Fruit fly (Drosophila melanogaster): Measurements from ENCODE around the gene RluA-1.

Gene RluA-1

dm6 chr2L:10506557-10507252, 32.6 kb upstream of the RluA-1 start, which contains the start of the genes Myo31DF and CG6094 (continued):
- TF ChIP-seq Dfd (GFP tag; optimal IDR thresholded peaks at IDR 0.05) (no peak), Mio (GFP tag; optimal IDR thresholded peaks at IDR 0.05) (no peak), Abd-B (GFP tag; optimal IDR thresholded peaks at IDR 0.05) (peak; percentile 72)

- TF ChIP-seq ey (GFP tag; optimal IDR thresholded peaks at IDR 0.05) (no peak), Sp1 (GFP tag; optimal IDR thresholded peaks at IDR 0.05) (no peak), Jra (GFP tag; optimal IDR thresholded peaks at IDR 0.05) (no peak), woc (GFP tag; optimal IDR thresholded peaks at IDR 0.05) (no peak), usp (GFP tag; optimal IDR thresholded peaks at IDR 0.05) (no peak), Myc (optimal IDR thresholded peaks at IDR 0.05) (no peak), h (GFP tag; optimal IDR thresholded peaks at IDR 0.05) (no peak), fru (GFP tag; optimal IDR thresholded peaks at IDR 0.05) (no peak), pan (optimal IDR thresholded peaks at IDR 0.05) (no peak)
Observed at dm6 chr2L:10505345-10505744, 31.2 kb upstream of the RluA-1 start.

dm6 chr2L:10504895-10505294, 30.7 kb upstream of the RluA-1 start:
- TF ChIP-seq Jra (GFP tag; optimal IDR thresholded peaks at IDR 0.05) (no peak), h (GFP tag; optimal IDR thresholded peaks at IDR 0.05) (peak; percentile 43), psq (GFP tag; optimal IDR thresholded peaks at IDR 0.05) (no peak), br (GFP tag; optimal IDR thresholded peaks at IDR 0.05) (peak; percentile 31), usp (GFP tag; optimal IDR thresholded peaks at IDR 0.05) (no peak), ey (GFP tag; optimal IDR thresholded peaks at IDR 0.05) (no peak), dmrt93B (GFP tag; optimal IDR thresholded peaks at IDR 0.05) (no peak), rgr (GFP tag; optimal IDR thresholded peaks at IDR 0.05) (peak; percentile 33), foxo (GFP tag; optimal IDR thresholded peaks at IDR 0.05) (peak in 1 of 2 experiments; percentile 15), tai (GFP tag; optimal IDR thresholded peaks at IDR 0.05) (no peak), sage (GFP tag; optimal IDR thresholded peaks at IDR 0.05) (no peak), Hr78 (GFP tag; optimal IDR thresholded peaks at IDR 0.05) (no peak), Abd-B (GFP tag; optimal IDR thresholded peaks at IDR 0.05) (no peak), jim (GFP tag; optimal IDR thresholded peaks at IDR 0.05) (no peak), CG32264 (GFP tag; optimal IDR thresholded peaks at IDR 0.05) (no peak), Rel (GFP tag; optimal IDR thresholded peaks at IDR 0.05) (no peak), Rel (tag; optimal IDR thresholded peaks at IDR 0.05) (no peak), Hnf4 (GFP tag; optimal IDR thresholded peaks at IDR 0.05) (no peak), OdsH (GFP tag; optimal IDR thresholded peaks at IDR 0.05) (no peak), brk (GFP tag; optimal IDR thresholded peaks at IDR 0.05) (no peak), Hr83 (GFP tag; optimal IDR thresholded peaks at IDR 0.05; ENCODE audit: poor library complexity, severe bottlenecking) (peak; percentile 84), fru (GFP tag; optimal IDR thresholded peaks at IDR 0.05) (no peak), HLH106 (tag; optimal IDR thresholded peaks at IDR 0.05) (no peak), CG9705 (GFP tag; optimal IDR thresholded peaks at IDR 0.05) (no peak), woc (GFP tag; optimal IDR thresholded peaks at IDR 0.05) (no peak), dl (GFP tag; optimal IDR thresholded peaks at IDR 0.05; ENCODE audit: insufficient read depth in 1 of 2, partially characterized antibody in 2 of 2) (no peak), Dif (GFP tag; optimal IDR thresholded peaks at IDR 0.05; ENCODE audit: partially characterized antibody) (no peak), lola (GFP tag; optimal IDR thresholded peaks at IDR 0.05) (no peak), Sp1 (GFP tag; optimal IDR thresholded peaks at IDR 0.05) (peak; percentile 12), Vsx2 (GFP tag; optimal IDR thresholded peaks at IDR 0.05; ENCODE audit: partially characterized antibody) (no peak), dsf (GFP tag; optimal IDR thresholded peaks at IDR 0.05; ENCODE audit: borderline replicate concordance) (no peak), sv (GFP tag; optimal IDR thresholded peaks at IDR 0.05) (no peak), N (GFP tag; optimal IDR thresholded peaks at IDR 0.05) (no peak), pan (optimal IDR thresholded peaks at IDR 0.05) (no peak), CrebA (GFP tag; optimal IDR thresholded peaks at IDR 0.05; ENCODE audit: borderline replicate concordance) (no peak), Dfd (GFP tag; optimal IDR thresholded peaks at IDR 0.05) (no peak), Myc (optimal IDR thresholded peaks at IDR 0.05) (no peak), Mio (GFP tag; optimal IDR thresholded peaks at IDR 0.05) (no peak), GATAd (GFP tag; optimal IDR thresholded peaks at IDR 0.05) (no peak)

Data from whole organism, wandering third instar larva.